Worm (Caenorhabditis elegans): ENCODE results near the gene C30G12.2.

Gene C30G12.2

ce11 chrII:7280584-7280983, 9.6 kb upstream of the C30G12.2 start:
- TF ChIP-seq pag-3 (tag; optimal IDR thresholded peaks at IDR 0.05; ENCODE audit: borderline replicate concordance) (no peak), npax-4 (tag; optimal IDR thresholded peaks at IDR 0.05) (no peak), T23F11.4 (GFP tag; optimal IDR thresholded peaks at IDR 0.05) (no peak), ceh-2 (tag; optimal IDR thresholded peaks at IDR 0.05) (no peak)

- TF ChIP-seq sdc-2 (tag; optimal IDR thresholded peaks at IDR 0.05): no peak
- TF ChIP-seq K02D7.2 (tag; optimal IDR thresholded peaks at IDR 0.05): no peak
- no peak for TF ChIP-seq lim-6 (tag; optimal IDR thresholded peaks at IDR 0.05)
- TF ChIP-seq ceh-6 (GFP tag; optimal IDR thresholded peaks at IDR 0.05): no peak
- no peak for TF ChIP-seq syd-9 (tag; optimal IDR thresholded peaks at IDR 0.05)
- no peak for TF ChIP-seq ceh-48 (tag; optimal IDR thresholded peaks at IDR 0.05)
- TF ChIP-seq nfya-1 (tag; optimal IDR thresholded peaks at IDR 0.05): no peak
- no peak for TF ChIP-seq eyg-1 (tag; optimal IDR thresholded peaks at IDR 0.05)
- TF ChIP-seq odd-2 (tag; optimal IDR thresholded peaks at IDR 0.05): no peak
- TF ChIP-seq ceh-22 (tag; optimal IDR thresholded peaks at IDR 0.05): no peak
- no peak for TF ChIP-seq ceh-14 (tag; optimal IDR thresholded peaks at IDR 0.05)
- TF ChIP-seq pat-9 (tag; optimal IDR thresholded peaks at IDR 0.05): no peak
- TF ChIP-seq ceh-9 (tag; optimal IDR thresholded peaks at IDR 0.05): no peak
- TF ChIP-seq rnt-1 (tag; optimal IDR thresholded peaks at IDR 0.05): no peak
- no peak for TF ChIP-seq T23F11.4 (GFP tag; optimal IDR thresholded peaks at IDR 0.05)
- no peak for TF ChIP-seq ceh-34 (tag; optimal IDR thresholded peaks at IDR 0.05)
- no peak for TF ChIP-seq Y22D7AL.16 (tag; optimal IDR thresholded peaks at IDR 0.05)
- TF ChIP-seq npax-4 (tag; optimal IDR thresholded peaks at IDR 0.05): no peak
- TF ChIP-seq hlh-8 (tag; optimal IDR thresholded peaks at IDR 0.05): no peak
These were observed 7.2 kb upstream of the C30G12.2 start for ce11 chrII:7283063-7283462.

- TF ChIP-seq unc-55 (GFP tag; optimal IDR thresholded peaks at IDR 0.05) (peak; percentile 10), ceh-24 (tag; optimal IDR thresholded peaks at IDR 0.05) (no peak)
These were observed 3.1 kb upstream of the C30G12.2 start for ce11 chrII:7287140-7287539.

DNA sequence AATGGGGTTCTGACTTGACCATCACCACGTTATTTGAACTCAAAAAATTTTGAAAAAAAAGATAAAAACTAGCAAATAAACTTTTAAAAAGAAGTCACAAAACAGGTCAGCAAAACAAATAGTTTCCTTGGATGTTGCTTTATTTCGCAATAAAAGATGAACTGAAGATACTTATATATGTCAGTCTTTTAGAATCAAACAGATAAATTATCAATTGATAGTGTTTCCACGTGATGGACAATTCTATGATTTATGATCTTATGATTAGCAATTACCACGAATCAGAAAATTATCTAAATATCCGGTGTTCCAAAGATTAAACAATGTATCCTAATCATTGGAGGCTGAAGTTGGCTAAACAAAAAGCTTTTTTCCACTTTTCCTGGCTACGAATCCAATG, 2.5 kb upstream of the C30G12.2 start:
- TF ChIP-seq zip-5 (tag; optimal IDR thresholded peaks at IDR 0.05): no peak
- TF ChIP-seq elt-2 (tag; optimal IDR thresholded peaks at IDR 0.05): no peak
- TF ChIP-seq hlh-8 (tag; optimal IDR thresholded peaks at IDR 0.05): no peak
- no peak for TF ChIP-seq ama-1 (optimal IDR thresholded peaks at IDR 0.05)
- no peak for TF ChIP-seq elt-4 (tag; optimal IDR thresholded peaks at IDR 0.05)
- TF ChIP-seq gmeb-2 (tag; optimal IDR thresholded peaks at IDR 0.05): no peak
- TF ChIP-seq hlh-13 (GFP tag; optimal IDR thresholded peaks at IDR 0.05): no peak
- no peak for TF ChIP-seq ceh-18 (tag; optimal IDR thresholded peaks at IDR 0.05)
- TF ChIP-seq nfya-1 (tag; optimal IDR thresholded peaks at IDR 0.05): no peak
- TF ChIP-seq sox-4 (tag; optimal IDR thresholded peaks at IDR 0.05): no peak
- no peak for TF ChIP-seq sdc-2 (tag; optimal IDR thresholded peaks at IDR 0.05)
- TF ChIP-seq odd-2 (tag; optimal IDR thresholded peaks at IDR 0.05): no peak
- TF ChIP-seq fkh-10 (GFP tag; optimal IDR thresholded peaks at IDR 0.05): no peak
- no peak for TF ChIP-seq pqm-1 (tag; optimal IDR thresholded peaks at IDR 0.05)
- no peak for TF ChIP-seq ahr-1 (tag; optimal IDR thresholded peaks at IDR 0.05)
- TF ChIP-seq ceh-48 (tag; optimal IDR thresholded peaks at IDR 0.05): no peak

ce11 chrII:7295917-7296316, 5.7 kb downstream of the C30G12.2 start, which contains the start of gene C30G12.6:
TSS of gene C30G12.6 (minus strand) at chrII:7296017.
- TF ChIP-seq gmeb-2 (tag; optimal IDR thresholded peaks at IDR 0.05) (no peak), sox-2 (GFP tag; IDR thresholded peaks at IDR 0.05) (no peak), unc-3 (GFP tag; conservative IDR thresholded peaks at IDR 0.05) (no peak), unc-3 (tag; optimal IDR thresholded peaks at IDR 0.05) (no peak), pha-2 (tag; optimal IDR thresholded peaks at IDR 0.05) (no peak), tbx-2 (tag; optimal IDR thresholded peaks at IDR 0.05) (no peak), pag-3 (tag; optimal IDR thresholded peaks at IDR 0.05; ENCODE audit: borderline replicate concordance) (no peak), mec-3 (tag; optimal IDR thresholded peaks at IDR 0.05; ENCODE audit: borderline replicate concordance) (no peak), ceh-22 (tag; optimal IDR thresholded peaks at IDR 0.05) (no peak), F13H6.1 (tag; optimal IDR thresholded peaks at IDR 0.05) (no peak), hlh-13 (GFP tag; optimal IDR thresholded peaks at IDR 0.05) (no peak), ceh-18 (tag; optimal IDR thresholded peaks at IDR 0.05) (no peak), eyg-1 (tag; optimal IDR thresholded peaks at IDR 0.05) (no peak), dve-1 (tag; optimal IDR thresholded peaks at IDR 0.05) (no peak), ceh-34 (tag; optimal IDR thresholded peaks at IDR 0.05) (no peak), ceh-9 (tag; optimal IDR thresholded peaks at IDR 0.05) (no peak), tbx-7 (tag; optimal IDR thresholded peaks at IDR 0.05) (no peak), hlh-15 (tag; optimal IDR thresholded peaks at IDR 0.05) (no peak), Y22D7AL.16 (tag; optimal IDR thresholded peaks at IDR 0.05) (no peak), K09A11.1 (tag; optimal IDR thresholded peaks at IDR 0.05; ENCODE audit: insufficient read depth) (no peak)

Data from whole organism, late embryonic.